Worm (Caenorhabditis elegans) whole organism, L1 larva: ENCODE measurements around the gene F10A3.11.

Experiments
- alr-1 ChIP-seq: fragments of 200-800 bp; sonication (Bioruptor generic); optimal IDR thresholded peaks from 2 replicates; lab custom pipeline; 2018; ENCODE audit warnings: borderline replicate concordance, mild to moderate bottlenecking, missing genetic modification characterization, missing compliant biosample characterization
- ama-1 ChIP-seq: fragments of 150-350 bp; optimal IDR thresholded peaks from 2 replicates; lab custom pipeline; 2014
- ces-1 ChIP-seq: fragments of 150-350 bp; optimal IDR thresholded peaks from 2 replicates; lab custom pipeline; 2014; ENCODE audit warnings: missing biosample characterization, missing genetic modification reagents, missing genetic modification characterization
- nhr-11 ChIP-seq: fragments of 150-350 bp; optimal IDR thresholded peaks from 2 replicates; lab custom pipeline; 2014; ENCODE audit warnings: missing biosample characterization, missing genetic modification characterization
- nhr-12 ChIP-seq: sonication (generic microtip); optimal IDR thresholded peaks from 2 replicates; lab custom pipeline; 2017; ENCODE audit warnings: missing biosample characterization, missing genetic modification characterization
- snpc-4 ChIP-seq: fragments of 150-350 bp; optimal IDR thresholded peaks from 2 replicates; lab custom pipeline; 2014; ENCODE audit warnings: missing biosample characterization, missing genetic modification characterization
- sptf-1 ChIP-seq: fragments of 150-350 bp; optimal IDR thresholded peaks from 2 replicates; lab custom pipeline; 2014; ENCODE audit warnings: missing biosample characterization, missing genetic modification characterization
- tbx-2 ChIP-seq: sonication (generic microtip); optimal IDR thresholded peaks from 2 replicates; lab custom pipeline; 2016; ENCODE audit warnings: missing genetic modification characterization, missing compliant biosample characterization
- ztf-4 ChIP-seq: fragments of 150-350 bp; optimal IDR thresholded peaks from 2 replicates; lab custom pipeline; 2014; ENCODE audit warnings: missing biosample characterization, missing genetic modification characterization

DNA sequence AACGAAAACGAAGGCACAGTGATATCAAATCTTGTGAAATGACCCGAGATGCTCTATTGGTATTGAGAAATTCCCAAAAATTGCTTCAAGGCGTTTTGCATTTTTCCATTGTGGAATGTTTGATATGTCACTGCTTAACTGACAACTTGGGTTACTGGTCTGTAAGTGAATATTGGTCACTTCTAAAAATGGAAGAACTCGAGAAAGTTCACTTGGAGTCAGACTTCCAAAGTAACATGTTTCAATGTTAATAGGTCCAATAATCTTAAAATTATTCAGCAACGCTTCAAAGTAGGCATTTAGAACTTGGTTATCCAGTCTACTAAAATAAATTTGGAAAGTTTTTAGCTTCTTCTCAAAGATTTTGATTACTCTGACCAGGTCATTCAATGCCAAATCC lies 29.8 kb upstream of the F10A3.11 start, which contains the start of gene fbxa-144:
- no peak for TF ChIP-seq tbx-2 (tag; lab: Kevin White, UChicago)
- no peak for TF ChIP-seq nhr-11
- TF ChIP-seq snpc-4 (tag; lab: Kevin White, UChicago): no peak
- TF ChIP-seq ama-1 (lab: Kevin White, UChicago): no peak
- TF ChIP-seq ztf-4 (tag; lab: Kevin White, UChicago): no peak
- TF ChIP-seq alr-1 (tag; lab: Kevin White, UChicago): no peak
- TF ChIP-seq ces-1 (GFP tag; lab: Kevin White, UChicago): no peak
- TF ChIP-seq sptf-1: no peak
- TF ChIP-seq nhr-12 (tag; lab: Kevin White, UChicago): no peak
